Worm (Caenorhabditis elegans): ENCODE measurements around the gene unc-33.

unc-33 gene

ce11 chrIV:3564901-3565300 lies 48.2 kb downstream of the unc-33 start, which contains the start of gene sre-5:
Gene sre-5 (plus strand): TSS chrIV:3565201.
- no peak for TF ChIP-seq ceh-36 (tag; optimal IDR thresholded peaks at IDR 0.05)
- TF ChIP-seq tbx-11 (GFP tag; IDR thresholded peaks at IDR 0.05) = no peak
- TF ChIP-seq aly-1 (tag; optimal IDR thresholded peaks at IDR 0.05) = no peak
- TF ChIP-seq pes-1 (GFP tag; IDR thresholded peaks at IDR 0.05) = no peak
- TF ChIP-seq ceh-13 (GFP tag; optimal IDR thresholded peaks at IDR 0.05) = no peak
- TF ChIP-seq sea-1 (GFP tag; conservative IDR thresholded peaks at IDR 0.05) = no peak
- TF ChIP-seq ama-1 (optimal IDR thresholded peaks at IDR 0.05) = no peak
- TF ChIP-seq ets-7 (tag; optimal IDR thresholded peaks at IDR 0.05) = no peak
- no peak for TF ChIP-seq hnd-1 (tag; optimal IDR thresholded peaks at IDR 0.05)
- TF ChIP-seq tbx-37 (GFP tag; conservative IDR thresholded peaks at IDR 0.05) = no peak
- TF ChIP-seq B0310.2 (tag; optimal IDR thresholded peaks at IDR 0.05) = no peak
- TF ChIP-seq scrt-1 (GFP tag; IDR thresholded peaks at IDR 0.05) = no peak
- TF ChIP-seq flt-1 (GFP tag; IDR thresholded peaks at IDR 0.05) = no peak
- TF ChIP-seq tra-4 (tag; optimal IDR thresholded peaks at IDR 0.05) = no peak
- TF ChIP-seq F13C5.2 (tag; optimal IDR thresholded peaks at IDR 0.05) = no peak
- TF ChIP-seq hmbx-1 (tag; optimal IDR thresholded peaks at IDR 0.05) = no peak

- TF ChIP-seq ceh-36 (tag; optimal IDR thresholded peaks at IDR 0.05) = no peak
- no peak for TF ChIP-seq tbx-11 (GFP tag; IDR thresholded peaks at IDR 0.05)
- TF ChIP-seq hmg-4 (GFP tag; optimal IDR thresholded peaks at IDR 0.05) = no peak
- TF ChIP-seq aly-1 (tag; optimal IDR thresholded peaks at IDR 0.05) = no peak
- no peak for TF ChIP-seq pes-1 (GFP tag; IDR thresholded peaks at IDR 0.05)
- TF ChIP-seq ceh-13 (GFP tag; optimal IDR thresholded peaks at IDR 0.05) = no peak
- no peak for TF ChIP-seq scrt-1 (GFP tag; IDR thresholded peaks at IDR 0.05)
- TF ChIP-seq tra-4 (tag; optimal IDR thresholded peaks at IDR 0.05) = no peak
- TF ChIP-seq tbx-37 (GFP tag; conservative IDR thresholded peaks at IDR 0.05) = no peak
- TF ChIP-seq flt-1 (GFP tag; IDR thresholded peaks at IDR 0.05) = no peak
- no peak for TF ChIP-seq sea-1 (GFP tag; conservative IDR thresholded peaks at IDR 0.05)
- TF ChIP-seq hmbx-1 (tag; optimal IDR thresholded peaks at IDR 0.05) = no peak
- no peak for TF ChIP-seq hnd-1 (tag; optimal IDR thresholded peaks at IDR 0.05)
- TF ChIP-seq ets-7 (tag; optimal IDR thresholded peaks at IDR 0.05) = no peak
- no peak for TF ChIP-seq B0310.2 (tag; optimal IDR thresholded peaks at IDR 0.05)
- no peak for TF ChIP-seq ama-1 (optimal IDR thresholded peaks at IDR 0.05)
Observed at ce11 chrIV:3568608-3569007, 51.9 kb downstream of the unc-33 start, which contains the start of gene otpl-1. Gene otpl-1 (plus strand): TSS chrIV:3568979.

- no peak for TF ChIP-seq B0310.2 (tag; optimal IDR thresholded peaks at IDR 0.05)
- TF ChIP-seq pes-1 (GFP tag; IDR thresholded peaks at IDR 0.05) = no peak
- TF ChIP-seq tbx-37 (GFP tag; conservative IDR thresholded peaks at IDR 0.05) = no peak
- TF ChIP-seq hnd-1 (tag; optimal IDR thresholded peaks at IDR 0.05) = no peak
- TF ChIP-seq tra-4 (tag; optimal IDR thresholded peaks at IDR 0.05) = no peak
- TF ChIP-seq ama-1 (optimal IDR thresholded peaks at IDR 0.05) = no peak
- TF ChIP-seq ceh-13 (GFP tag; optimal IDR thresholded peaks at IDR 0.05) = no peak
- TF ChIP-seq ceh-36 (tag; optimal IDR thresholded peaks at IDR 0.05) = no peak
- no peak for TF ChIP-seq sea-1 (GFP tag; conservative IDR thresholded peaks at IDR 0.05)
- no peak for TF ChIP-seq ets-7 (tag; optimal IDR thresholded peaks at IDR 0.05)
- TF ChIP-seq tbx-11 (GFP tag; IDR thresholded peaks at IDR 0.05) = no peak
- TF ChIP-seq flt-1 (GFP tag; IDR thresholded peaks at IDR 0.05) = no peak
- no peak for TF ChIP-seq hmg-4 (GFP tag; optimal IDR thresholded peaks at IDR 0.05)
- TF ChIP-seq hmbx-1 (tag; optimal IDR thresholded peaks at IDR 0.05) = no peak
- no peak for TF ChIP-seq F13C5.2 (tag; optimal IDR thresholded peaks at IDR 0.05)
- no peak for TF ChIP-seq aly-1 (tag; optimal IDR thresholded peaks at IDR 0.05)
- TF ChIP-seq scrt-1 (GFP tag; IDR thresholded peaks at IDR 0.05) = no peak
Observed at ce11 chrIV:3570612-3571011, 53.9 kb downstream of the unc-33 start.
